Worm (Caenorhabditis elegans): Measurements from ENCODE around the gene R08F11.7.

- no peak for TF ChIP-seq unc-39 (tag; optimal IDR thresholded peaks at IDR 0.05)
- no peak for TF ChIP-seq nhr-23 (tag; optimal IDR thresholded peaks at IDR 0.05)
These were observed 33.0 kb upstream of the R08F11.7 start, which contains the start of gene gid-7 for ce11 chrV:3756887-3757286.

All from whole organism, L2 larva.